Worm (Caenorhabditis elegans) whole organism, mixed stage, embryonic: ENCODE measurements around the gene ceeh-1.

Experiments used
- ceh-43 ChIP-seq: fragments of 200-800 bp; sonication (Bioruptor generic); optimal IDR thresholded peaks from 2 replicates; lab custom pipeline; 2018; ENCODE audit warnings: mild to moderate bottlenecking, missing genetic modification characterization, moderate library complexity, missing compliant biosample characterization
- elt-1 ChIP-seq: sonication (generic microtip); optimal IDR thresholded peaks from 2 replicates; lab custom pipeline; 2017; ENCODE audit warnings: missing genetic modification characterization, mild to moderate bottlenecking, missing compliant biosample characterization, antibody characterized with exemption, moderate library complexity, borderline replicate concordance; ENCODE audit not compliant: insufficient read depth
- nhr-12 ChIP-seq: fragments of 150-350 bp; optimal IDR thresholded peaks from 2 replicates; lab custom pipeline; 2014; ENCODE audit warnings: missing biosample characterization, missing genetic modification characterization
- snpc-4 ChIP-seq: fragments of 150-350 bp; optimal IDR thresholded peaks from 2 replicates; lab custom pipeline; 2014; ENCODE audit warnings: missing biosample characterization, missing genetic modification characterization
- unc-39 ChIP-seq: fragments of 150-350 bp; optimal IDR thresholded peaks from 2 replicates; lab custom pipeline; 2014; ENCODE audit warnings: missing biosample characterization, missing genetic modification characterization

DNA sequence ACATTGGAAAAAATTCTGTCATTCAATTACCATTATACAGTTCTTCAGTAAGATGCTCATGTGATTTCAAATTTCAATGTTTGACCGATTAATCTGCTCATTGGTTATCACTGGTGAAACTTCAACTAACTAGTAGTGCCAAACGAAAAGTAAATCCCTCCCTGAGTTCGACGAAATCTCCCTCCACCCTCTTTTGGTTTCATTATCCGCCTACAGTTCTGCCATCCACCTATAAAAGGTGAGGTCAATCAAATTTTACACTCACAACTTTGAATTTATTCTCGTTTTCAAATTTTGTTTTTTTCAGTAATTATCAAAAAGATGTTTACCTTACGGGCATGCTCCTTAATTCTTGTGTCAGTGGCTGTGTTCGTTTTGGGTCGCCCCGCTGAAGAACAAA is 10.6 kb upstream of the ceeh-1 start, which contains the start of gene far-8:
- TF ChIP-seq ceh-43 (no peak), snpc-4 (tag; lab: Kevin White, UChicago) (no peak), nhr-12 (tag; lab: Kevin White, UChicago) (no peak), unc-39 (tag; lab: Kevin White, UChicago) (no peak), elt-1 (tag; lab: Kevin White, UChicago) (no peak)
